Worm (Caenorhabditis elegans) whole organism, L4 larva: ENCODE data around the gene fbxa-138.
A peak's percentile ranks its signal among the peaks of the same experiment; 100 is the strongest.

ENCODE experiments used
- lin-13 ChIP-seq: fragments of 150-350 bp; optimal IDR thresholded peaks from 2 replicates; lab custom pipeline; 2014; ENCODE audit warnings: missing biosample characterization, missing genetic modification reagents, missing genetic modification characterization
- lin-38 ChIP-seq: fragments of 200-800 bp; sonication (Bioruptor generic); IDR thresholded peaks from 2 replicates; pipeline ENCODE4 v1.3.6; 2022; ENCODE audit warnings: missing genetic modification reagents, missing genetic modification characterization, missing compliant biosample characterization
- nhr-76 ChIP-seq: fragments of 150-350 bp; optimal IDR thresholded peaks from 2 replicates; lab custom pipeline; 2014; ENCODE audit warnings: missing biosample characterization, missing genetic modification characterization

DNA sequence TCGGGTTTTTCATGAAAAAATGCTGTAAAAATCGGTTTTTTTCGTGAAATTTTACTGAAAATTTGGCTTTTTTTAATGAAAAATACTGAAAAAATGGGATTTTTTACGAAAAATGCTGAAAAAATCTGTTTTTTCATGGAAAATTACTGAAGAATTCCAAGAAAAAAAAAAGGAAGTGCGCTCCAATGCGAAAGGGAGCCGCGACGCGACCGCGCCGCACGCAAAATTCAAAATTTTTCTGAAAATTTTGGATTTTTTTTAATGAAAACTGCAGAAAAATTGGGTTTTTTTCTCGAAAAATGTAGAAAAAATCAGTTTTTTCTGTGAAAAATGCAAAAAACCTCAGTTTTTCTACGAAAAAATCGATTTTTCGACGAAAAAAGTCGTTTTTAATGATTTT lies 32.5 kb upstream of the fbxa-138 start:
- TF ChIP-seq lin-38 (GFP tag; lab: Robert Waterston, UW) = peak; percentile 61
- no peak for TF ChIP-seq lin-13 (GFP tag; lab: Kevin White, UChicago)
- TF ChIP-seq nhr-76 = no peak
